Worm (Caenorhabditis elegans): ENCODE measurements around the gene bus-8A.

bus-8A gene

ce11 chrX:5485931-5486537, 6.7 kb upstream of the bus-8A start, which contains the start of gene C25F6.1:
C25F6.1 (plus strand) TSS chrX:5486487.
- no peak for TF ChIP-seq efl-3 (GFP tag; optimal IDR thresholded peaks at IDR 0.05)
- TF ChIP-seq unc-62 (GFP tag; optimal IDR thresholded peaks at IDR 0.05): no peak
- TF ChIP-seq hlh-4 (tag; optimal IDR thresholded peaks at IDR 0.05): no peak
- TF ChIP-seq nhr-20 (tag; optimal IDR thresholded peaks at IDR 0.05): peak; percentile 35
- TF ChIP-seq ztf-4 (tag; optimal IDR thresholded peaks at IDR 0.05): no peak
- TF ChIP-seq elt-2 (tag; optimal IDR thresholded peaks at IDR 0.05): no peak
- no peak for TF ChIP-seq nhr-76 (tag; optimal IDR thresholded peaks at IDR 0.05)
- no peak for TF ChIP-seq unc-30 (tag; optimal IDR thresholded peaks at IDR 0.05)
- TF ChIP-seq jun-1 (tag; optimal IDR thresholded peaks at IDR 0.05): no peak
- no peak for TF ChIP-seq C04F5.9 (tag; optimal IDR thresholded peaks at IDR 0.05)
- TF ChIP-seq ceh-63 (GFP tag; optimal IDR thresholded peaks at IDR 0.05): no peak
- no peak for TF ChIP-seq zag-1 (tag; optimal IDR thresholded peaks at IDR 0.05)
- no peak for TF ChIP-seq lir-3 (tag; optimal IDR thresholded peaks at IDR 0.05; ENCODE audit: poor library complexity)
- TF ChIP-seq nhr-84 (tag; optimal IDR thresholded peaks at IDR 0.05): no peak
- TF ChIP-seq snpc-4 (tag; optimal IDR thresholded peaks at IDR 0.05): no peak
- no peak for TF ChIP-seq isw-1 (GFP tag; IDR thresholded peaks at IDR 0.05)
- TF ChIP-seq vab-15 (tag; optimal IDR thresholded peaks at IDR 0.05): no peak
- peak in 2 of 3 experiments; percentile 1 to 31 for TF ChIP-seq dpl-1 (GFP tag; optimal IDR thresholded peaks at IDR 0.05)
- no peak for TF ChIP-seq fos-1 (tag; optimal IDR thresholded peaks at IDR 0.05)
- no peak for TF ChIP-seq efl-1 (optimal IDR thresholded peaks at IDR 0.05)
- no peak for TF ChIP-seq efl-1 (GFP tag; optimal IDR thresholded peaks at IDR 0.05 in 1 of 2)
- TF ChIP-seq zip-4 (GFP tag; optimal IDR thresholded peaks at IDR 0.05): no peak
- no peak for TF ChIP-seq Y116A8C.19 (tag; optimal IDR thresholded peaks at IDR 0.05; ENCODE audit: borderline replicate concordance)
- TF ChIP-seq ceh-88 (GFP tag; IDR thresholded peaks at IDR 0.05): no peak
- TF ChIP-seq egl-27 (tag; optimal IDR thresholded peaks at IDR 0.05): no peak
- no peak for TF ChIP-seq nhr-28 (tag; optimal IDR thresholded peaks at IDR 0.05)
- peak; percentile 37 for TF ChIP-seq nhr-71 (tag; optimal IDR thresholded peaks at IDR 0.05)
- TF ChIP-seq unc-130 (tag; optimal IDR thresholded peaks at IDR 0.05): peak; percentile 23
- no peak for TF ChIP-seq pqm-1 (tag; optimal IDR thresholded peaks at IDR 0.05)
- no peak for TF ChIP-seq hpl-2 (GFP tag; optimal IDR thresholded peaks at IDR 0.05)
- TF ChIP-seq nhr-90 (tag; optimal IDR thresholded peaks at IDR 0.05; ENCODE audit: poor library complexity): no peak
- no peak for TF ChIP-seq mef-2 (tag; optimal IDR thresholded peaks at IDR 0.05)
- TF ChIP-seq ceh-82 (tag; optimal IDR thresholded peaks at IDR 0.05): no peak
- no peak for TF ChIP-seq tlp-1 (tag; optimal IDR thresholded peaks at IDR 0.05)
- TF ChIP-seq hlh-17 (GFP tag; optimal IDR thresholded peaks at IDR 0.05; ENCODE audit: borderline replicate concordance): no peak
- TF ChIP-seq xbp-1 (tag; optimal IDR thresholded peaks at IDR 0.05): peak; percentile 34
- TF ChIP-seq mep-1 (tag; optimal IDR thresholded peaks at IDR 0.05): peak; percentile 23
- TF ChIP-seq snu-23 (GFP tag; optimal IDR thresholded peaks at IDR 0.05): peak; percentile 52
- peak; percentile 0 to 58 for TF ChIP-seq lsy-2 (tag; optimal IDR thresholded peaks at IDR 0.05)
- TF ChIP-seq sptf-1 (tag; optimal IDR thresholded peaks at IDR 0.05): no peak
- TF ChIP-seq nhr-47 (tag; optimal IDR thresholded peaks at IDR 0.05): no peak
- no peak for TF ChIP-seq lin-15B (tag; optimal IDR thresholded peaks at IDR 0.05)
- TF ChIP-seq lin-13 (GFP tag; optimal IDR thresholded peaks at IDR 0.05): no peak
- no peak for TF ChIP-seq unc-86 (tag; optimal IDR thresholded peaks at IDR 0.05)
- no peak for TF ChIP-seq nhr-77 (tag; optimal IDR thresholded peaks at IDR 0.05)
- no peak for TF ChIP-seq ztf-11 (tag; optimal IDR thresholded peaks at IDR 0.05)
- TF ChIP-seq fkh-10 (GFP tag; optimal IDR thresholded peaks at IDR 0.05): no peak
- no peak for TF ChIP-seq irx-1 (tag; optimal IDR thresholded peaks at IDR 0.05)
- peak; percentile 16 for TF ChIP-seq swsn-7 (tag; optimal IDR thresholded peaks at IDR 0.05)
- no peak for TF ChIP-seq tbx-2 (tag; optimal IDR thresholded peaks at IDR 0.05)
- TF ChIP-seq aly-2 (tag; optimal IDR thresholded peaks at IDR 0.05): no peak
- peak; percentile 5 for TF ChIP-seq dsc-1 (tag; optimal IDR thresholded peaks at IDR 0.05)
- no peak for TF ChIP-seq ceh-90 (tag; optimal IDR thresholded peaks at IDR 0.05)
- no peak for TF ChIP-seq ceh-8 (GFP tag; optimal IDR thresholded peaks at IDR 0.05)

Data from whole organism, L1 larva.